Worm (Caenorhabditis elegans): Measurements from ENCODE around the gene pfd-4.

pfd-4 gene

ce11 chrIV:11314885-11315284 lies at the start of gene pfd-4, which contains the start of the genes B0035.3 and B0035.22:
Gene pfd-4 (plus strand): TSS chrIV:11315207.
Gene B0035.3 (minus strand): TSS chrIV:11314998.
Gene B0035.22 (plus strand): TSS chrIV:11315153.
- TF ChIP-seq hmbx-1 (tag; optimal IDR thresholded peaks at IDR 0.05) (no peak), tbx-37 (GFP tag; conservative IDR thresholded peaks at IDR 0.05) (peak; percentile 71)

ce11 chrIV:11266090-11266489 lies 48.9 kb upstream of the pfd-4 start, which contains the start of gene col-127:
Gene col-127 (minus strand): TSS chrIV:11266190.
- TF ChIP-seq ceh-13 (GFP tag; optimal IDR thresholded peaks at IDR 0.05) = no peak
- TF ChIP-seq tra-4 (tag; optimal IDR thresholded peaks at IDR 0.05) = no peak
- TF ChIP-seq B0310.2 (tag; optimal IDR thresholded peaks at IDR 0.05) = no peak
- no peak for TF ChIP-seq aly-1 (tag; optimal IDR thresholded peaks at IDR 0.05)
- no peak for TF ChIP-seq tbx-11 (GFP tag; IDR thresholded peaks at IDR 0.05)
- no peak for TF ChIP-seq hnd-1 (tag; optimal IDR thresholded peaks at IDR 0.05)
- no peak for TF ChIP-seq tbx-37 (GFP tag; conservative IDR thresholded peaks at IDR 0.05)
- no peak for TF ChIP-seq pes-1 (GFP tag; IDR thresholded peaks at IDR 0.05)
- TF ChIP-seq F13C5.2 (tag; optimal IDR thresholded peaks at IDR 0.05) = no peak
- TF ChIP-seq flt-1 (GFP tag; IDR thresholded peaks at IDR 0.05) = no peak

ce11 chrIV:11269483-11269882 lies 45.5 kb upstream of the pfd-4 start:
- TF ChIP-seq tbx-37 (GFP tag; conservative IDR thresholded peaks at IDR 0.05) (no peak), scrt-1 (GFP tag; IDR thresholded peaks at IDR 0.05) (no peak), ceh-36 (tag; optimal IDR thresholded peaks at IDR 0.05) (no peak), flt-1 (GFP tag; IDR thresholded peaks at IDR 0.05) (no peak), tbx-11 (GFP tag; IDR thresholded peaks at IDR 0.05) (no peak), F13C5.2 (tag; optimal IDR thresholded peaks at IDR 0.05) (no peak), pes-1 (GFP tag; IDR thresholded peaks at IDR 0.05) (no peak), ama-1 (optimal IDR thresholded peaks at IDR 0.05) (no peak), hmg-4 (GFP tag; optimal IDR thresholded peaks at IDR 0.05) (no peak), hmbx-1 (tag; optimal IDR thresholded peaks at IDR 0.05) (no peak), ceh-13 (GFP tag; optimal IDR thresholded peaks at IDR 0.05) (no peak), tra-4 (tag; optimal IDR thresholded peaks at IDR 0.05) (no peak), ets-7 (tag; optimal IDR thresholded peaks at IDR 0.05) (no peak)

- no peak for TF ChIP-seq F13C5.2 (tag; optimal IDR thresholded peaks at IDR 0.05)
- no peak for TF ChIP-seq scrt-1 (GFP tag; IDR thresholded peaks at IDR 0.05)
- TF ChIP-seq hnd-1 (tag; optimal IDR thresholded peaks at IDR 0.05) = no peak
- TF ChIP-seq flt-1 (GFP tag; IDR thresholded peaks at IDR 0.05) = no peak
- no peak for TF ChIP-seq ets-7 (tag; optimal IDR thresholded peaks at IDR 0.05)
- TF ChIP-seq ceh-13 (GFP tag; optimal IDR thresholded peaks at IDR 0.05) = no peak
- no peak for TF ChIP-seq hmg-4 (GFP tag; optimal IDR thresholded peaks at IDR 0.05)
- TF ChIP-seq B0310.2 (tag; optimal IDR thresholded peaks at IDR 0.05) = no peak
- TF ChIP-seq ama-1 (optimal IDR thresholded peaks at IDR 0.05) = no peak
Measured at ce11 chrIV:11271262-11271661, 43.7 kb upstream of the pfd-4 start, which contains the start of gene nhr-7. Gene nhr-7 (minus strand): TSS chrIV:11271362.

ce11 chrIV:11273151-11273550 lies 41.9 kb upstream of the pfd-4 start, which contains the start of gene gtl-2:
Gene gtl-2 (plus strand): TSS chrIV:11273451.
- TF ChIP-seq hmg-4 (GFP tag; optimal IDR thresholded peaks at IDR 0.05) (no peak), pes-1 (GFP tag; IDR thresholded peaks at IDR 0.05) (no peak), ets-7 (tag; optimal IDR thresholded peaks at IDR 0.05) (no peak), hmbx-1 (tag; optimal IDR thresholded peaks at IDR 0.05) (no peak), tra-4 (tag; optimal IDR thresholded peaks at IDR 0.05) (no peak), tbx-37 (GFP tag; conservative IDR thresholded peaks at IDR 0.05) (no peak), aly-1 (tag; optimal IDR thresholded peaks at IDR 0.05) (no peak), tbx-11 (GFP tag; IDR thresholded peaks at IDR 0.05) (no peak)

ce11 chrIV:11276026-11276425 lies 39.0 kb upstream of the pfd-4 start:
- TF ChIP-seq hmg-4 (GFP tag; optimal IDR thresholded peaks at IDR 0.05) = no peak
- TF ChIP-seq sea-1 (GFP tag; conservative IDR thresholded peaks at IDR 0.05) = no peak
- no peak for TF ChIP-seq F13C5.2 (tag; optimal IDR thresholded peaks at IDR 0.05)
- no peak for TF ChIP-seq ceh-36 (tag; optimal IDR thresholded peaks at IDR 0.05)
- TF ChIP-seq B0310.2 (tag; optimal IDR thresholded peaks at IDR 0.05) = no peak
- TF ChIP-seq tbx-37 (GFP tag; conservative IDR thresholded peaks at IDR 0.05) = no peak
- no peak for TF ChIP-seq ceh-13 (GFP tag; optimal IDR thresholded peaks at IDR 0.05)
- no peak for TF ChIP-seq ets-7 (tag; optimal IDR thresholded peaks at IDR 0.05)
- no peak for TF ChIP-seq ama-1 (optimal IDR thresholded peaks at IDR 0.05)
- no peak for TF ChIP-seq tbx-11 (GFP tag; IDR thresholded peaks at IDR 0.05)
- TF ChIP-seq flt-1 (GFP tag; IDR thresholded peaks at IDR 0.05) = no peak

- TF ChIP-seq F13C5.2 (tag; optimal IDR thresholded peaks at IDR 0.05) = no peak
- TF ChIP-seq tbx-37 (GFP tag; conservative IDR thresholded peaks at IDR 0.05) = no peak
- TF ChIP-seq pes-1 (GFP tag; IDR thresholded peaks at IDR 0.05) = no peak
- no peak for TF ChIP-seq ceh-36 (tag; optimal IDR thresholded peaks at IDR 0.05)
- TF ChIP-seq B0310.2 (tag; optimal IDR thresholded peaks at IDR 0.05) = no peak
- TF ChIP-seq scrt-1 (GFP tag; IDR thresholded peaks at IDR 0.05) = no peak
- no peak for TF ChIP-seq tra-4 (tag; optimal IDR thresholded peaks at IDR 0.05)
- TF ChIP-seq ceh-13 (GFP tag; optimal IDR thresholded peaks at IDR 0.05) = no peak
- no peak for TF ChIP-seq tbx-11 (GFP tag; IDR thresholded peaks at IDR 0.05)
- TF ChIP-seq hmg-4 (GFP tag; optimal IDR thresholded peaks at IDR 0.05) = no peak
- TF ChIP-seq hmbx-1 (tag; optimal IDR thresholded peaks at IDR 0.05) = no peak
- no peak for TF ChIP-seq ets-7 (tag; optimal IDR thresholded peaks at IDR 0.05)
- TF ChIP-seq aly-1 (tag; optimal IDR thresholded peaks at IDR 0.05) = no peak
- TF ChIP-seq hnd-1 (tag; optimal IDR thresholded peaks at IDR 0.05) = no peak
Measured at ce11 chrIV:11284102-11284531, 30.9 kb upstream of the pfd-4 start.

- TF ChIP-seq F13C5.2 (tag; optimal IDR thresholded peaks at IDR 0.05) (no peak), hnd-1 (tag; optimal IDR thresholded peaks at IDR 0.05) (no peak), pes-1 (GFP tag; IDR thresholded peaks at IDR 0.05) (no peak), scrt-1 (GFP tag; IDR thresholded peaks at IDR 0.05) (no peak), B0310.2 (tag; optimal IDR thresholded peaks at IDR 0.05) (no peak), sea-1 (GFP tag; conservative IDR thresholded peaks at IDR 0.05) (no peak), ceh-36 (tag; optimal IDR thresholded peaks at IDR 0.05) (no peak), flt-1 (GFP tag; IDR thresholded peaks at IDR 0.05) (no peak), ama-1 (optimal IDR thresholded peaks at IDR 0.05) (no peak), tbx-37 (GFP tag; conservative IDR thresholded peaks at IDR 0.05) (no peak), hmbx-1 (tag; optimal IDR thresholded peaks at IDR 0.05) (no peak)
Measured at ce11 chrIV:11285239-11285638, 29.8 kb upstream of the pfd-4 start.

All from whole organism, early embryonic.